Worm (Caenorhabditis elegans) whole organism, early embryonic: Measurements from ENCODE around the gene efl-2.

Experiments used
- B0310.2 ChIP-seq: sonication (generic microtip); optimal IDR thresholded peaks from 2 replicates; lab custom pipeline; 2016; ENCODE audit warnings: mild to moderate bottlenecking, missing genetic modification characterization, missing compliant biosample characterization
- aly-1 ChIP-seq: sonication (generic microtip); optimal IDR thresholded peaks from 2 replicates; lab custom pipeline; 2016; ENCODE audit warnings: missing genetic modification characterization, missing compliant biosample characterization
- ama-1 ChIP-seq: fragments of 150-350 bp; optimal IDR thresholded peaks from 2 replicates; lab custom pipeline; 2014
- ceh-13 ChIP-seq: fragments of 200-800 bp; sonication (Bioruptor generic); optimal IDR thresholded peaks from 2 replicates; lab custom pipeline; 2018; ENCODE audit warnings: mild to moderate bottlenecking, missing genetic modification characterization, missing compliant biosample characterization
- ceh-36 ChIP-seq: sonication (generic microtip); optimal IDR thresholded peaks from 2 replicates; lab custom pipeline; 2016; ENCODE audit warnings: missing genetic modification characterization, inconsistent platforms, missing compliant biosample characterization
- ets-7 ChIP-seq: sonication (generic microtip); optimal IDR thresholded peaks from 2 replicates; lab custom pipeline; 2016; ENCODE audit warnings: missing genotype, missing genetic modification characterization, missing compliant biosample characterization
- flt-1 ChIP-seq: fragments of 200-800 bp; sonication (Bioruptor generic); IDR thresholded peaks from 2 replicates; pipeline ENCODE4 v1.3.6; 2022; ENCODE audit warnings: missing genetic modification characterization, missing compliant biosample characterization
- hmbx-1 ChIP-seq: sonication (generic microtip); optimal IDR thresholded peaks from 2 replicates; lab custom pipeline; 2016; ENCODE audit warnings: mild to moderate bottlenecking, missing genetic modification characterization, missing compliant biosample characterization
- hmg-4 ChIP-seq: fragments of 200-800 bp; sonication (Bioruptor generic); optimal IDR thresholded peaks from 2 replicates; lab custom pipeline; 2018; ENCODE audit warnings: mild to moderate bottlenecking, missing genetic modification characterization, missing compliant biosample characterization
- hnd-1 ChIP-seq: sonication (generic microtip); optimal IDR thresholded peaks from 2 replicates; lab custom pipeline; 2016; ENCODE audit warnings: missing genetic modification characterization, missing compliant biosample characterization
- pes-1 ChIP-seq: fragments of 200-800 bp; sonication (Bioruptor generic); IDR thresholded peaks from 2 replicates; pipeline ENCODE4 v1.3.6; 2022; ENCODE audit warnings: missing genetic modification reagents, missing genetic modification characterization, missing compliant biosample characterization
- sea-1 ChIP-seq: fragments of 200-800 bp; sonication (Bioruptor generic); conservative IDR thresholded peaks from 2 replicates; pipeline ENCODE4 v1.3.6; 2022; ENCODE audit warnings: missing genetic modification characterization, missing compliant biosample characterization
- tbx-11 ChIP-seq: fragments of 200-800 bp; sonication (Bioruptor generic); IDR thresholded peaks from 2 replicates; pipeline ENCODE4 v1.3.6; 2022; ENCODE audit warnings: missing genetic modification characterization, missing compliant biosample characterization
- tra-4 ChIP-seq: sonication (generic microtip); optimal IDR thresholded peaks from 2 replicates; lab custom pipeline; 2017; ENCODE audit warnings: missing genetic modification characterization, missing compliant biosample characterization

- TF ChIP-seq flt-1 (GFP tag; lab: Robert Waterston, UW) (no peak), ets-7 (tag; lab: Kevin White, UChicago) (no peak), ama-1 (no peak), aly-1 (tag; lab: Kevin White, UChicago) (no peak), hmg-4 (GFP tag; lab: Kevin White, UChicago) (no peak), hmbx-1 (tag; lab: Kevin White, UChicago) (no peak), ceh-36 (no peak), hnd-1 (tag; lab: Kevin White, UChicago) (no peak), tra-4 (tag; lab: Kevin White, UChicago) (no peak), tbx-11 (GFP tag; lab: Robert Waterston, UW) (no peak), B0310.2 (tag; lab: Kevin White, UChicago) (no peak), pes-1 (GFP tag; lab: Robert Waterston, UW) (no peak), ceh-13 (GFP tag; lab: Kevin White, UChicago) (no peak), sea-1 (no peak)
These were observed 11.6 kb downstream of the efl-2 start for ce11 chrII:13417452-13418031.
